Worm (Caenorhabditis elegans) whole organism, late embryonic: ENCODE measurements around the gene F19B10.2.

Source experiments
- C08G9.2 ChIP-seq: sonication (generic microtip); optimal IDR thresholded peaks from 2 replicates; lab custom pipeline; 2016; ENCODE audit warnings: mild to moderate bottlenecking, missing genetic modification characterization, moderate library complexity, missing compliant biosample characterization
- K02D7.2 ChIP-seq: sonication (generic microtip); optimal IDR thresholded peaks from 2 replicates; lab custom pipeline; 2017; ENCODE audit warnings: mild to moderate bottlenecking, missing genetic modification characterization, missing compliant biosample characterization
- K09A11.1 ChIP-seq: sonication (generic microtip); optimal IDR thresholded peaks from 2 replicates; lab custom pipeline; 2017; ENCODE audit warnings: antibody characterized with exemption, mild to moderate bottlenecking, missing genetic modification characterization, missing compliant biosample characterization; ENCODE audit not compliant: insufficient read depth
- T23F11.4 ChIP-seq: fragments of 200-800 bp; sonication (Bioruptor generic); optimal IDR thresholded peaks from 2 replicates; lab custom pipeline; 2018; ENCODE audit warnings: mild to moderate bottlenecking, missing genetic modification characterization, missing compliant biosample characterization
- Y22D7AL.16 ChIP-seq: sonication (generic microtip); optimal IDR thresholded peaks from 2 replicates; lab custom pipeline; 2016; ENCODE audit warnings: missing genetic modification characterization, missing compliant biosample characterization
- ama-1 ChIP-seq: fragments of 150-350 bp; optimal IDR thresholded peaks from 2 replicates; lab custom pipeline; 2014
- ceh-14 ChIP-seq: sonication (generic microtip); optimal IDR thresholded peaks from 2 replicates; lab custom pipeline; 2016; ENCODE audit warnings: missing genotype, missing genetic modification characterization, missing compliant biosample characterization
- ceh-31 ChIP-seq: sonication (generic microtip); optimal IDR thresholded peaks from 2 replicates; lab custom pipeline; 2016; ENCODE audit warnings: missing genetic modification characterization, missing compliant biosample characterization
- ceh-34 ChIP-seq: sonication (generic microtip); optimal IDR thresholded peaks from 2 replicates; lab custom pipeline; 2016; ENCODE audit warnings: mild to moderate bottlenecking, missing genetic modification characterization, missing compliant biosample characterization
- elt-2 ChIP-seq: sonication (generic microtip); optimal IDR thresholded peaks from 2 replicates; lab custom pipeline; 2016; ENCODE audit warnings: missing genetic modification reagents, missing genetic modification characterization, missing compliant biosample characterization
- elt-4 ChIP-seq: sonication (generic microtip); optimal IDR thresholded peaks from 2 replicates; lab custom pipeline; 2016; ENCODE audit warnings: missing genetic modification characterization, missing compliant biosample characterization
- ets-4 ChIP-seq: sonication (generic microtip); optimal IDR thresholded peaks from 2 replicates; lab custom pipeline; 2016; ENCODE audit warnings: missing genetic modification characterization, missing compliant biosample characterization
- eyg-1 ChIP-seq: sonication (generic microtip); optimal IDR thresholded peaks from 2 replicates; lab custom pipeline; 2016; ENCODE audit warnings: missing genotype, missing genetic modification characterization, missing compliant biosample characterization
- fax-1 ChIP-seq: sonication (generic microtip); optimal IDR thresholded peaks from 2 replicates; lab custom pipeline; 2016; ENCODE audit warnings: missing genotype, missing genetic modification characterization, missing compliant biosample characterization
- fkh-10 ChIP-seq: fragments of 150-350 bp; optimal IDR thresholded peaks from 2 replicates; lab custom pipeline; 2014; ENCODE audit warnings: missing biosample characterization, missing genetic modification reagents, missing genetic modification characterization
- fkh-6 ChIP-seq: sonication (generic microtip); optimal IDR thresholded peaks from 2 replicates; lab custom pipeline; 2016; ENCODE audit warnings: missing genetic modification characterization, missing compliant biosample characterization
- gmeb-2 ChIP-seq: sonication (generic microtip); optimal IDR thresholded peaks from 2 replicates; lab custom pipeline; 2016; ENCODE audit warnings: missing genetic modification characterization, inconsistent platforms, missing compliant biosample characterization
- hlh-13 ChIP-seq: fragments of 200-800 bp; sonication (Bioruptor generic); optimal IDR thresholded peaks from 2 replicates; lab custom pipeline; 2018; ENCODE audit warnings: mild to moderate bottlenecking, missing genetic modification characterization, missing compliant biosample characterization
- hlh-30 ChIP-seq: sonication (generic microtip); optimal IDR thresholded peaks from 2 replicates; lab custom pipeline; 2017; ENCODE audit warnings: antibody characterized with exemption, missing genetic modification characterization, missing compliant biosample characterization; ENCODE audit not compliant: insufficient read depth
- hlh-8 ChIP-seq: sonication (generic microtip); optimal IDR thresholded peaks from 2 replicates; lab custom pipeline; 2016; ENCODE audit warnings: missing genotype, missing genetic modification characterization, missing compliant biosample characterization
- lim-6 ChIP-seq: sonication (generic microtip); optimal IDR thresholded peaks from 2 replicates; lab custom pipeline; 2016; ENCODE audit warnings: missing genetic modification characterization, missing compliant biosample characterization
- lin-11 ChIP-seq: fragments of 200-800 bp; sonication (Bioruptor generic); optimal IDR thresholded peaks from 2 replicates; lab custom pipeline; 2018; ENCODE audit warnings: mild to moderate bottlenecking, missing genetic modification characterization, missing compliant biosample characterization
- madf-2 ChIP-seq: sonication (generic microtip); optimal IDR thresholded peaks from 2 replicates; lab custom pipeline; 2017; ENCODE audit warnings: missing genetic modification characterization, missing compliant biosample characterization
- mec-3 ChIP-seq: sonication (generic microtip); optimal IDR thresholded peaks from 2 replicates; lab custom pipeline; 2016; ENCODE audit warnings: borderline replicate concordance, missing genetic modification characterization, missing compliant biosample characterization
- nhr-11 ChIP-seq: fragments of 150-350 bp; optimal IDR thresholded peaks from 2 replicates; lab custom pipeline; 2014; ENCODE audit warnings: missing biosample characterization, missing genetic modification characterization
- npax-4 ChIP-seq: sonication (generic microtip); optimal IDR thresholded peaks from 2 replicates; lab custom pipeline; 2016; ENCODE audit warnings: missing genetic modification characterization, missing compliant biosample characterization
- pag-3 ChIP-seq: sonication (generic microtip); optimal IDR thresholded peaks from 2 replicates; lab custom pipeline; 2016; ENCODE audit warnings: missing compliant biosample characterization, missing genetic modification characterization, borderline replicate concordance
- pha-2 ChIP-seq: sonication (generic microtip); optimal IDR thresholded peaks from 2 replicates; lab custom pipeline; 2017; ENCODE audit warnings: mild to moderate bottlenecking, missing genetic modification characterization, missing compliant biosample characterization
- pqm-1 ChIP-seq: sonication (generic microtip); optimal IDR thresholded peaks from 2 replicates; lab custom pipeline; 2016; ENCODE audit warnings: missing genetic modification characterization, missing compliant biosample characterization
- ref-2 ChIP-seq: sonication (generic microtip); optimal IDR thresholded peaks from 2 replicates; lab custom pipeline; 2016; ENCODE audit warnings: missing genetic modification characterization, missing compliant biosample characterization
- rnt-1 ChIP-seq: sonication (generic microtip); optimal IDR thresholded peaks from 2 replicates; lab custom pipeline; 2016; ENCODE audit warnings: missing genetic modification characterization, missing compliant biosample characterization
- syd-9 ChIP-seq: sonication (generic microtip); optimal IDR thresholded peaks from 2 replicates; lab custom pipeline; 2016; ENCODE audit warnings: mild to moderate bottlenecking, missing genetic modification characterization, moderate library complexity, missing compliant biosample characterization
- tbx-2 ChIP-seq: sonication (generic microtip); optimal IDR thresholded peaks from 2 replicates; lab custom pipeline; 2016; ENCODE audit warnings: missing genetic modification characterization, missing compliant biosample characterization
- tbx-7 ChIP-seq: sonication (generic microtip); optimal IDR thresholded peaks from 2 replicates; lab custom pipeline; 2016; ENCODE audit warnings: missing genotype, missing genetic modification characterization, missing compliant biosample characterization
- ttx-3 ChIP-seq: sonication (generic microtip); optimal IDR thresholded peaks from 2 replicates; lab custom pipeline; 2016; ENCODE audit warnings: missing genetic modification reagents, missing genetic modification characterization, missing compliant biosample characterization
- unc-86 ChIP-seq: sonication (generic microtip); optimal IDR thresholded peaks from 2 replicates; lab custom pipeline; 2016; ENCODE audit warnings: missing genetic modification characterization, missing compliant biosample characterization

F19B10.2 gene

ce11 chrII:3684487-3685067 is 9.3 kb downstream of the F19B10.2 start:
- TF ChIP-seq fax-1 (tag; lab: Kevin White, UChicago), result no peak
- no peak for TF ChIP-seq pqm-1 (tag; lab: Kevin White, UChicago)
- no peak for TF ChIP-seq ceh-31 (tag; lab: Kevin White, UChicago)
- no peak for TF ChIP-seq elt-4

- TF ChIP-seq ceh-14 (tag; lab: Kevin White, UChicago), result no peak
- TF ChIP-seq lin-11, result no peak
- TF ChIP-seq eyg-1, result no peak
- TF ChIP-seq mec-3, result no peak
- TF ChIP-seq ama-1 (lab: Kevin White, UChicago), result no peak
- TF ChIP-seq ttx-3, result no peak
- no peak for TF ChIP-seq ceh-34 (tag; lab: Kevin White, UChicago)
- no peak for TF ChIP-seq syd-9 (tag; lab: Kevin White, UChicago)
Observed at ce11 chrII:3688333-3688732, 13.1 kb downstream of the F19B10.2 start, which contains the start of gene ifas-1. Gene ifas-1, minus strand, starts transcription at chrII:3688719.

- TF ChIP-seq fkh-10, result no peak
- TF ChIP-seq hlh-8 (tag; lab: Kevin White, UChicago), result no peak
- no peak for TF ChIP-seq tbx-7
Observed at ce11 chrII:3690646-3691045, 15.4 kb downstream of the F19B10.2 start, which contains the start of gene srx-101. Gene srx-101, minus strand, starts transcription at chrII:3690746.

- no peak for TF ChIP-seq elt-4
- no peak for TF ChIP-seq tbx-7
- no peak for TF ChIP-seq Y22D7AL.16 (tag; lab: Kevin White, UChicago)
- no peak for TF ChIP-seq C08G9.2 (tag; lab: Kevin White, UChicago)
- TF ChIP-seq npax-4 (tag; lab: Kevin White, UChicago), result no peak
- TF ChIP-seq lin-11, result no peak
- no peak for TF ChIP-seq pha-2 (tag; lab: Kevin White, UChicago)
- no peak for TF ChIP-seq tbx-2 (tag; lab: Kevin White, UChicago)
- TF ChIP-seq T23F11.4, result no peak
- no peak for TF ChIP-seq nhr-11 (tag; lab: Kevin White, UChicago)
- TF ChIP-seq hlh-30, result no peak
- TF ChIP-seq, all 69 proteins: peak for 0
Observed at ce11 chrII:3694664-3695063, 19.4 kb downstream of the F19B10.2 start, which contains the start of gene srx-102. Gene srx-102, minus strand, starts transcription at chrII:3694764.

ce11 chrII:3699591-3699990 is 24.3 kb downstream of the F19B10.2 start, which contains the start of gene srx-104:
Gene srx-104, minus strand, starts transcription at chrII:3699691.
- TF ChIP-seq K09A11.1 (no peak), elt-2 (tag; lab: Kevin White, UChicago) (no peak), fax-1 (tag; lab: Kevin White, UChicago) (no peak), fkh-6 (no peak), rnt-1 (tag; lab: Kevin White, UChicago) (no peak), Y22D7AL.16 (tag; lab: Kevin White, UChicago) (no peak), fkh-10 (no peak), madf-2 (tag; lab: Kevin White, UChicago) (no peak), C08G9.2 (tag; lab: Kevin White, UChicago) (no peak), tbx-7 (no peak), ref-2 (tag; lab: Kevin White, UChicago) (no peak), eyg-1 (no peak), lim-6 (tag; lab: Kevin White, UChicago) (no peak), pag-3 (tag; lab: Kevin White, UChicago) (no peak), ets-4 (tag; lab: Kevin White, UChicago) (no peak), K02D7.2 (tag; lab: Kevin White, UChicago) (no peak), gmeb-2 (no peak), hlh-13 (GFP tag; lab: Kevin White, UChicago) (no peak), unc-86 (tag; lab: Kevin White, UChicago) (no peak)
- TF ChIP-seq, all 69 proteins: peak for 0
